Worm (Caenorhabditis elegans) whole organism, early embryonic: ENCODE data around the gene nhr-120.

Experiments
- B0310.2 ChIP-seq: sonication (generic microtip); optimal IDR thresholded peaks from 2 replicates; lab custom pipeline; 2016; ENCODE audit warnings: mild to moderate bottlenecking, missing genetic modification characterization, missing compliant biosample characterization
- F13C5.2 ChIP-seq: sonication (generic microtip); optimal IDR thresholded peaks from 2 replicates; lab custom pipeline; 2017; ENCODE audit warnings: mild to moderate bottlenecking, missing genetic modification characterization, inconsistent platforms, missing compliant biosample characterization
- aly-1 ChIP-seq: sonication (generic microtip); optimal IDR thresholded peaks from 2 replicates; lab custom pipeline; 2016; ENCODE audit warnings: missing genetic modification characterization, missing compliant biosample characterization
- ama-1 ChIP-seq: fragments of 150-350 bp; optimal IDR thresholded peaks from 2 replicates; lab custom pipeline; 2014
- ceh-13 ChIP-seq: fragments of 200-800 bp; sonication (Bioruptor generic); optimal IDR thresholded peaks from 2 replicates; lab custom pipeline; 2018; ENCODE audit warnings: mild to moderate bottlenecking, missing genetic modification characterization, missing compliant biosample characterization
- ceh-36 ChIP-seq: sonication (generic microtip); optimal IDR thresholded peaks from 2 replicates; lab custom pipeline; 2016; ENCODE audit warnings: missing genetic modification characterization, inconsistent platforms, missing compliant biosample characterization
- ets-7 ChIP-seq: sonication (generic microtip); optimal IDR thresholded peaks from 2 replicates; lab custom pipeline; 2016; ENCODE audit warnings: missing genotype, missing genetic modification characterization, missing compliant biosample characterization
- hmg-4 ChIP-seq: fragments of 200-800 bp; sonication (Bioruptor generic); optimal IDR thresholded peaks from 2 replicates; lab custom pipeline; 2018; ENCODE audit warnings: mild to moderate bottlenecking, missing genetic modification characterization, missing compliant biosample characterization
- hnd-1 ChIP-seq: sonication (generic microtip); optimal IDR thresholded peaks from 2 replicates; lab custom pipeline; 2016; ENCODE audit warnings: missing genetic modification characterization, missing compliant biosample characterization
- scrt-1 ChIP-seq: fragments of 200-800 bp; sonication (Bioruptor generic); IDR thresholded peaks from 2 replicates; pipeline ENCODE4 v1.3.6; 2022; ENCODE audit warnings: missing genetic modification characterization, missing compliant biosample characterization
- sea-1 ChIP-seq: fragments of 200-800 bp; sonication (Bioruptor generic); conservative IDR thresholded peaks from 2 replicates; pipeline ENCODE4 v1.3.6; 2022; ENCODE audit warnings: missing genetic modification characterization, missing compliant biosample characterization
- tbx-37 ChIP-seq: fragments of 200-800 bp; sonication (Bioruptor generic); conservative IDR thresholded peaks from 2 replicates; pipeline ENCODE4 v1.3.6; 2022; ENCODE audit warnings: missing genetic modification reagents, missing genetic modification characterization, missing compliant biosample characterization
- tra-4 ChIP-seq: sonication (generic microtip); optimal IDR thresholded peaks from 2 replicates; lab custom pipeline; 2017; ENCODE audit warnings: missing genetic modification characterization, missing compliant biosample characterization

- TF ChIP-seq ama-1 (no peak), tbx-37 (GFP tag; lab: Robert Waterston, UW) (no peak), F13C5.2 (tag; lab: Kevin White, UChicago) (no peak), ets-7 (no peak), tra-4 (tag; lab: Kevin White, UChicago) (no peak), hnd-1 (no peak), aly-1 (tag; lab: Kevin White, UChicago) (no peak), ceh-13 (no peak), B0310.2 (tag; lab: Kevin White, UChicago) (no peak), sea-1 (GFP tag; lab: Robert Waterston, UW) (no peak), scrt-1 (GFP tag; lab: Robert Waterston, UW) (no peak), hmg-4 (GFP tag; lab: Kevin White, UChicago) (no peak), ceh-36 (tag; lab: Kevin White, UChicago) (no peak)
Observed at ce11 chrX:6607599-6607998, 32.8 kb downstream of the nhr-120 start.
